Fruit fly (Drosophila melanogaster) whole organism, wandering third instar larva: ENCODE measurements around the gene Cpr100A.

Experiments
- Abd-B ChIP-seq: fragments of >200 bp; optimal IDR thresholded peaks from 2 replicates; lab custom pipeline; 2017; ENCODE audit warnings: missing biosample characterization, missing genetic modification characterization
- Dif ChIP-seq: fragments of 200-275, 200-300 bp; sonication (Bioruptor generic); optimal IDR thresholded peaks from 2 replicates; lab custom pipeline; 2018; ENCODE audit warnings: missing biosample characterization, missing genetic modification characterization; ENCODE audit not compliant: partially characterized antibody
- fru ChIP-seq: fragments of 200-800 bp; sonication (Bioruptor generic); optimal IDR thresholded peaks from 3 replicates; lab custom pipeline; 2016; ENCODE audit warnings: missing biosample characterization, mild to moderate bottlenecking, missing genetic modification characterization
- psq ChIP-seq: fragments of 200-800 bp; sonication (Bioruptor generic); optimal IDR thresholded peaks from 3 replicates; lab custom pipeline; 2017; ENCODE audit warnings: missing biosample characterization, mild to moderate bottlenecking, missing genetic modification characterization, moderate library complexity

- TF ChIP-seq psq (GFP tag; lab: Kevin White, UChicago) (no peak), fru (no peak), Abd-B (GFP tag; lab: Kevin White, UChicago) (no peak), Dif (GFP tag; lab: Kevin White, UChicago) (no peak)
Observed at dm6 chr3R:30903994-30904393, 36.7 kb downstream of the Cpr100A start.
